Worm (Caenorhabditis elegans): ENCODE results near the gene T01D3.3.

The T01D3.3 gene

ce11 chrV:13694103-13694502, 10.0 kb upstream of the T01D3.3 start:
- TF ChIP-seq unc-39 (tag; optimal IDR thresholded peaks at IDR 0.05): no peak
- no peak for TF ChIP-seq sem-2 (GFP tag; optimal IDR thresholded peaks at IDR 0.05)
- TF ChIP-seq bed-3 (GFP tag; optimal IDR thresholded peaks at IDR 0.05): no peak
- no peak for TF ChIP-seq nhr-76 (tag; optimal IDR thresholded peaks at IDR 0.05)
- no peak for TF ChIP-seq elt-3 (tag; optimal IDR thresholded peaks at IDR 0.05)
- TF ChIP-seq nhr-2 (tag; optimal IDR thresholded peaks at IDR 0.05): no peak
- TF ChIP-seq ceh-39 (tag; optimal IDR thresholded peaks at IDR 0.05): no peak
- TF ChIP-seq zip-8 (tag; optimal IDR thresholded peaks at IDR 0.05): no peak
- no peak for TF ChIP-seq nhr-28 (tag; optimal IDR thresholded peaks at IDR 0.05)
- no peak for TF ChIP-seq tbx-8 (GFP tag; optimal IDR thresholded peaks at IDR 0.05)
- no peak for TF ChIP-seq nhr-12 (tag; optimal IDR thresholded peaks at IDR 0.05)
- no peak for TF ChIP-seq ztf-11 (tag; optimal IDR thresholded peaks at IDR 0.05)
- no peak for TF ChIP-seq lin-32 (GFP tag; optimal IDR thresholded peaks at IDR 0.05)
- no peak for TF ChIP-seq drap-1 (GFP tag; optimal IDR thresholded peaks at IDR 0.05)

ce11 chrV:13707295-13707694, 3.2 kb downstream of the T01D3.3 start, which contains the start of gene hlh-34:
Gene hlh-34 (minus strand): TSS chrV:13707395.
- TF ChIP-seq ces-1 (GFP tag; optimal IDR thresholded peaks at IDR 0.05) (peak; percentile 79), blmp-1 (tag; optimal IDR thresholded peaks at IDR 0.05) (no peak)

ce11 chrV:13711060-13711459, 7.0 kb downstream of the T01D3.3 start, which contains the start of gene srx-96:
Gene srx-96 (plus strand): TSS chrV:13711360.
- TF ChIP-seq sem-2 (GFP tag; optimal IDR thresholded peaks at IDR 0.05): no peak
- no peak for TF ChIP-seq ceh-83 (GFP tag; optimal IDR thresholded peaks at IDR 0.05)
- TF ChIP-seq lin-13 (tag; optimal IDR thresholded peaks at IDR 0.05): no peak
- no peak for TF ChIP-seq pha-4 (tag; optimal IDR thresholded peaks at IDR 0.05)
- TF ChIP-seq nhr-28 (tag; optimal IDR thresholded peaks at IDR 0.05): no peak
- no peak for TF ChIP-seq drap-1 (GFP tag; optimal IDR thresholded peaks at IDR 0.05)
- TF ChIP-seq lsy-2 (tag; optimal IDR thresholded peaks at IDR 0.05): no peak
- TF ChIP-seq ceh-39 (tag; optimal IDR thresholded peaks at IDR 0.05): no peak
- no peak for TF ChIP-seq bed-3 (GFP tag; optimal IDR thresholded peaks at IDR 0.05)
- TF ChIP-seq nhr-237 (tag; optimal IDR thresholded peaks at IDR 0.05): no peak
- no peak for TF ChIP-seq unc-39 (tag; optimal IDR thresholded peaks at IDR 0.05)
- TF ChIP-seq nhr-76 (tag; optimal IDR thresholded peaks at IDR 0.05): no peak
- TF ChIP-seq lin-32 (GFP tag; optimal IDR thresholded peaks at IDR 0.05): no peak
- TF ChIP-seq sptf-1 (tag; optimal IDR thresholded peaks at IDR 0.05): no peak
- no peak for TF ChIP-seq ces-1 (GFP tag; optimal IDR thresholded peaks at IDR 0.05)
- no peak for TF ChIP-seq snpc-4 (tag; optimal IDR thresholded peaks at IDR 0.05)

- TF ChIP-seq unc-120 (tag; optimal IDR thresholded peaks at IDR 0.05; ENCODE audit: poor library complexity, severe bottlenecking) (no peak), hlh-1 (tag; optimal IDR thresholded peaks at IDR 0.05) (no peak), lin-13 (tag; optimal IDR thresholded peaks at IDR 0.05) (peak; percentile 64), lin-32 (GFP tag; optimal IDR thresholded peaks at IDR 0.05) (peak; percentile 20), sptf-1 (tag; optimal IDR thresholded peaks at IDR 0.05) (peak; percentile 79), nhr-2 (tag; optimal IDR thresholded peaks at IDR 0.05) (no peak), nhr-237 (tag; optimal IDR thresholded peaks at IDR 0.05) (peak; percentile 66), drap-1 (GFP tag; optimal IDR thresholded peaks at IDR 0.05) (peak; percentile 35), elt-1 (tag; optimal IDR thresholded peaks at IDR 0.05; ENCODE audit: borderline replicate concordance, insufficient read depth) (peak; percentile 6), lsy-2 (tag; optimal IDR thresholded peaks at IDR 0.05) (peak; percentile 68), ztf-11 (tag; optimal IDR thresholded peaks at IDR 0.05) (no peak), zip-8 (tag; optimal IDR thresholded peaks at IDR 0.05) (no peak), ces-1 (GFP tag; optimal IDR thresholded peaks at IDR 0.05) (no peak), sem-2 (GFP tag; optimal IDR thresholded peaks at IDR 0.05) (peak; percentile 9), bed-3 (GFP tag; optimal IDR thresholded peaks at IDR 0.05) (no peak), mep-1 (tag; optimal IDR thresholded peaks at IDR 0.05) (peak; percentile 83), ceh-43 (GFP tag; optimal IDR thresholded peaks at IDR 0.05) (no peak), nhr-28 (tag; optimal IDR thresholded peaks at IDR 0.05) (no peak), tbx-8 (GFP tag; optimal IDR thresholded peaks at IDR 0.05) (no peak), M03D4.4 (tag; optimal IDR thresholded peaks at IDR 0.05) (peak; percentile 42), snpc-4 (tag; optimal IDR thresholded peaks at IDR 0.05) (no peak), unc-62 (GFP tag; optimal IDR thresholded peaks at IDR 0.05) (no peak), elt-3 (tag; optimal IDR thresholded peaks at IDR 0.05) (no peak), unc-39 (tag; optimal IDR thresholded peaks at IDR 0.05) (no peak), cnd-1 (tag; optimal IDR thresholded peaks at IDR 0.05) (peak; percentile 54), nhr-76 (tag; optimal IDR thresholded peaks at IDR 0.05) (no peak), ham-2 (GFP tag; optimal IDR thresholded peaks at IDR 0.05) (no peak), mab-5 (tag; optimal IDR thresholded peaks at IDR 0.05) (no peak), nhr-12 (tag; optimal IDR thresholded peaks at IDR 0.05) (no peak), blmp-1 (tag; optimal IDR thresholded peaks at IDR 0.05) (peak; percentile 46), ceh-39 (tag; optimal IDR thresholded peaks at IDR 0.05) (peak; percentile 9), ceh-83 (GFP tag; optimal IDR thresholded peaks at IDR 0.05) (no peak), flh-1 (GFP tag; optimal IDR thresholded peaks at IDR 0.05) (no peak), mls-2 (tag; optimal IDR thresholded peaks at IDR 0.05) (no peak), pha-4 (tag; optimal IDR thresholded peaks at IDR 0.05) (peak; percentile 42)
These were observed 11.2 kb downstream of the T01D3.3 start, which contains the start of gene zipt-9 for ce11 chrV:13715223-13715686. Gene zipt-9 (minus strand): TSS chrV:13715273.

Measured in whole organism, mixed stage, embryonic.